Worm (Caenorhabditis elegans): ENCODE measurements around the gene E04F6.6.

Gene E04F6.6

DNA sequence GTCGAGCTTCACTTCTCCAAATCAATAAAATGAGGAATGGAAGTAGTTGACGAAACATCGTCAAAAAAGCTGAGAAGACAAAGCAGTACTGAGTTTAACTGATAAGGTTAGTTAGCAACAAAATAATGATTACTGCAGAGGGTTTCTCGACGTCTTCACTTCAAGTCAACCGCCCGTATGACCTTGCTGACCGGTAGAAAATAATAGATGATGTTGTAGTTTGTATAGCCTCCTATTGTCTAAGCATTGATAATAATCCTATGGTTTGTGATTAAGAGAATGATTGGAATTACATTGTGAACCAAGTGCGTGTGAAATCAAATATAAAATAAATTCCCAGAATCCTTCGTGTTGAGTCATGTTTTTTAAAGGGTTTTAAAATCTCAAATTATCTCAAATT is at the start of gene E04F6.6:
Gene E04F6.6 (minus strand): TSS at position 258 of the 400 bp plus-strand sequence.
- TF ChIP-seq ceh-83 (GFP tag; optimal IDR thresholded peaks at IDR 0.05) (no peak), unc-120 (tag; optimal IDR thresholded peaks at IDR 0.05; ENCODE audit: poor library complexity, severe bottlenecking) (no peak), sem-2 (GFP tag; optimal IDR thresholded peaks at IDR 0.05) (no peak), M03D4.4 (tag; optimal IDR thresholded peaks at IDR 0.05) (no peak), drap-1 (GFP tag; optimal IDR thresholded peaks at IDR 0.05) (no peak), nhr-76 (tag; optimal IDR thresholded peaks at IDR 0.05) (no peak), cnd-1 (tag; optimal IDR thresholded peaks at IDR 0.05) (no peak), zip-8 (tag; optimal IDR thresholded peaks at IDR 0.05) (no peak), mep-1 (tag; optimal IDR thresholded peaks at IDR 0.05) (no peak), bed-3 (GFP tag; optimal IDR thresholded peaks at IDR 0.05) (no peak), ces-1 (GFP tag; optimal IDR thresholded peaks at IDR 0.05) (no peak), elt-1 (tag; optimal IDR thresholded peaks at IDR 0.05; ENCODE audit: borderline replicate concordance, insufficient read depth) (no peak), elt-3 (tag; optimal IDR thresholded peaks at IDR 0.05) (no peak)

DNA sequence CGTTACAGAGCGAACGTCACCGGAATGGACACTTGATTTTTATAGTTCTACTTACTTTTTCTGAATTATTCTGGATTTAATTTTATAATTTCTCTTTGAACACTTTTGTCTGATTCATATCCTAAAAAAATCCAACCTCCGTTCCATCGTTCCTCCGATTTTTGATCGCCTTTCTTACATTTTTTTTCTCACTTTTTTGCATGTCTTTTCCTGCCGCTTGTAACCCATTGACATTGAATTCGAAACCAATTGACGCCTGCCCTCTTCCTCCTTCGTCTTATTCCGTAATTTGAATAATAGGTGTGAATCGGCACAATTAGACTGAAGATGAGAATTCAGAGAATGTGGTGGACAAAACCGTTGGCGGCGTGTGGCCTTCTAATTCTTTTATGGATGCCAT is 46.2 kb upstream of the E04F6.6 start, which contains the start of gene skpo-3:
Gene skpo-3 (plus strand): TSS at position 301 of the 400 bp plus-strand sequence.
- TF ChIP-seq ceh-83 (GFP tag; optimal IDR thresholded peaks at IDR 0.05) (no peak), pha-4 (tag; optimal IDR thresholded peaks at IDR 0.05) (no peak)

DNA sequence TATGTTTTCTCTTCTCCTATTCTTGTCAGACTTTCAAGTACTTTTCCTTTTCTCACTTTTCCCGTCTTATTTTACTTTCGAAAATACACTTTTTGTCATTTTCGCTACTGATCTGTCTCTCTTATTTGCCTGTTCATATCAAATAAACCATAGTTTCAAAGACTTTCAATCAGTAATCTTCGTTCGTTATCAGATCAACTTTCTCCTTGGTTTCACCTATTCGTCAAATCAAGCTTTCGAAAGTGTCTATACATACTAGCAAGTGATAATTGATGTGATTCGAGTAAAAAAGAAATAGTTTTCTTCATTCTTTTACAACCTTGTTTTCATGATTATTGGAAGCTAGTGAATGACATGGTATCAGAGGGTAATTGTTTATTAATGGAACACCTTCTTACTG is 43.4 kb upstream of the E04F6.6 start:
- no peak for TF ChIP-seq lsy-2 (tag; optimal IDR thresholded peaks at IDR 0.05)
- TF ChIP-seq blmp-1 (tag; optimal IDR thresholded peaks at IDR 0.05) = no peak
- no peak for TF ChIP-seq elt-1 (tag; optimal IDR thresholded peaks at IDR 0.05; ENCODE audit: borderline replicate concordance, insufficient read depth)
- TF ChIP-seq M03D4.4 (tag; optimal IDR thresholded peaks at IDR 0.05) = no peak

DNA sequence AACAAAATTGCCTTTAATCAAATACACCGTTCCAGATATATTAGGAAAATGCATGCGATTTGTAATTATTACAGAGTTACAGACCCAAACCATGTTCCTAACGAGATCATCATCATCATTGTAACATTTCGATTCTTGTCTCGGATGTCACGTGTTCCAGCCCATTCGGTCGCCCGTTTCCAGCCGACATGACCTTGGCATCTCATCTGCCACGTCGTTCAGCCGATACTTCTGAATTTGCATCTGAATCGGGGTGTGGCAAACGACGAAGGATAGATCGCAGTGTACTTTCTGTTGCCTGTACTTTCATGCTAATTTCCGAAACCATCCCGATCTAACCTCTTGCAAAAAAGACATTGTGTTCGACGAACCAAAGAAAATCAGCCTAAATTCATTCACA is 40.3 kb upstream of the E04F6.6 start:
- TF ChIP-seq nhr-28 (tag; optimal IDR thresholded peaks at IDR 0.05) (no peak), lsy-2 (tag; optimal IDR thresholded peaks at IDR 0.05) (no peak), cnd-1 (tag; optimal IDR thresholded peaks at IDR 0.05) (no peak), M03D4.4 (tag; optimal IDR thresholded peaks at IDR 0.05) (no peak), flh-1 (GFP tag; optimal IDR thresholded peaks at IDR 0.05) (no peak), unc-62 (GFP tag; optimal IDR thresholded peaks at IDR 0.05) (no peak), ceh-43 (GFP tag; optimal IDR thresholded peaks at IDR 0.05) (no peak), nhr-76 (tag; optimal IDR thresholded peaks at IDR 0.05) (no peak), ceh-39 (tag; optimal IDR thresholded peaks at IDR 0.05) (no peak), ces-1 (GFP tag; optimal IDR thresholded peaks at IDR 0.05) (no peak), zip-8 (tag; optimal IDR thresholded peaks at IDR 0.05) (no peak)

DNA sequence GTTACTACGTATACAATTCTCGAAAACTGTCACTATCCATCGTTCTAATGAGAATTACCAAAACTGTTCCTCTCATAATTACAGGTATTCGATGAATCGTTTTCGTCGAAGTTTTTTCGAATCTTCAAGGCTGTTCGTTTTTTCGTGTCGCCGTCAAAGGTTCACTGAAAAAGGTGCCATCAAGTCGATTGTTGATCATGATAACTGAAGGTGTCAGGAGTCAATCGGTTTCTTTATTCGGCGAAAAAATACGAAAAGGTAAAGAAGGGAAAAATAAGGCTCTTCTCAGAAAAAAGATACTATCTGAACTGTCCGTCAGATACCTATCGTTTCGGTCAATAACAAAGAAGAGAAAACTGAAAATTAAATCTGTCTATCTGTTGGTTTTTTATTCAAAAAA is 39.4 kb upstream of the E04F6.6 start:
- TF ChIP-seq blmp-1 (tag; optimal IDR thresholded peaks at IDR 0.05) = no peak
- no peak for TF ChIP-seq flh-1 (GFP tag; optimal IDR thresholded peaks at IDR 0.05)
- no peak for TF ChIP-seq snpc-4 (tag; optimal IDR thresholded peaks at IDR 0.05)
- TF ChIP-seq unc-120 (tag; optimal IDR thresholded peaks at IDR 0.05; ENCODE audit: poor library complexity, severe bottlenecking) = no peak

DNA sequence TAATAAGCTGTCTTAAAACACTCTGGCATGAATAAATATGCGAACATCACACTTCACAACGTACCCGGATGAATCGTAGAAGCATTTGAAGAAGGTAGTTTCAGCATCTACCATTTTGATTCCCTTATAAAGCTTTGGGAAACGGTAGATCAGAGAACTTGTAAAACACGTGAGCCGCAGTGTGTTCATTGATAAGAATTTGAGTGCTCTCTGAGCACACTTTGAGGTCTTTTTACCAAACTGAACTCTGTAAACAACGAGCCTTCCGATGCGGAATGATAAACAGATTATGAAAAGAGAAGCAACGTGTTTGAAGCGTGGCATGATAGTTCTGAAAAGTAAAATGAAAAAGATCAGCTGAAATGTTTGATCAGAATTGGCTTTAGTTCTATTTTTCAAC is 38.9 kb upstream of the E04F6.6 start, which contains the start of gene aqp-1:
Gene aqp-1 (minus strand): TSS at position 102 of the 400 bp plus-strand sequence.
- TF ChIP-seq ceh-83 (GFP tag; optimal IDR thresholded peaks at IDR 0.05) = no peak
- no peak for TF ChIP-seq elt-1 (tag; optimal IDR thresholded peaks at IDR 0.05; ENCODE audit: borderline replicate concordance, insufficient read depth)
- no peak for TF ChIP-seq nhr-76 (tag; optimal IDR thresholded peaks at IDR 0.05)
- no peak for TF ChIP-seq ztf-11 (tag; optimal IDR thresholded peaks at IDR 0.05)
- no peak for TF ChIP-seq M03D4.4 (tag; optimal IDR thresholded peaks at IDR 0.05)
- no peak for TF ChIP-seq lin-13 (tag; optimal IDR thresholded peaks at IDR 0.05)
- TF ChIP-seq mls-2 (tag; optimal IDR thresholded peaks at IDR 0.05) = no peak
- no peak for TF ChIP-seq unc-39 (tag; optimal IDR thresholded peaks at IDR 0.05)
- TF ChIP-seq nhr-237 (tag; optimal IDR thresholded peaks at IDR 0.05) = no peak
- no peak for TF ChIP-seq unc-62 (GFP tag; optimal IDR thresholded peaks at IDR 0.05)
- TF ChIP-seq mep-1 (tag; optimal IDR thresholded peaks at IDR 0.05) = no peak
- no peak for TF ChIP-seq pha-4 (tag; optimal IDR thresholded peaks at IDR 0.05)
- no peak for TF ChIP-seq mab-5 (tag; optimal IDR thresholded peaks at IDR 0.05)
- TF ChIP-seq cnd-1 (tag; optimal IDR thresholded peaks at IDR 0.05) = no peak
- no peak for TF ChIP-seq ceh-43 (GFP tag; optimal IDR thresholded peaks at IDR 0.05)

Data from whole organism, mixed stage, embryonic.